Worm (Caenorhabditis elegans) whole organism, L4 larva: ENCODE data around the gene tsn-1.

Source experiments
- ama-1 ChIP-seq: fragments of 150-350 bp; optimal IDR thresholded peaks from 2 replicates; lab custom pipeline; 2014; ENCODE audit warnings: inconsistent platforms, mixed read lengths
- mep-1 ChIP-seq: fragments of 150-350 bp; sonication (generic microtip); optimal IDR thresholded peaks from 3 replicates; lab custom pipeline; 2014; ENCODE audit warnings: missing biosample characterization, missing genetic modification characterization
- nhr-28 ChIP-seq: fragments of 150-350 bp; optimal IDR thresholded peaks from 2 replicates; lab custom pipeline; 2014; ENCODE audit warnings: missing biosample characterization, missing genetic modification characterization
- nhr-76 ChIP-seq: fragments of 150-350 bp; optimal IDR thresholded peaks from 2 replicates; lab custom pipeline; 2014; ENCODE audit warnings: missing biosample characterization, missing genetic modification characterization

- TF ChIP-seq nhr-76 (tag; lab: Kevin White, UChicago) (no peak), ama-1 (lab: Kevin White, UChicago) (no peak), nhr-28 (tag; lab: Kevin White, UChicago) (no peak), mep-1 (no peak)
Observed at ce11 chrII:4747697-4748096, 41.1 kb downstream of the tsn-1 start.
